Worm (Caenorhabditis elegans) whole organism, midembryonic: ENCODE data around the gene F38B2.3.
A peak's percentile ranks its signal among the peaks of the same experiment; 100 is the strongest.

Experiments used
- T22C8.4 ChIP-seq: fragments of 200-800 bp; sonication (Bioruptor generic); IDR thresholded peaks from 2 replicates; pipeline ENCODE4 v1.3.6; 2022; ENCODE audit warnings: missing genetic modification characterization, missing compliant biosample characterization
- cog-1 ChIP-seq: sonication (generic microtip); optimal IDR thresholded peaks from 2 replicates; lab custom pipeline; 2016; ENCODE audit warnings: missing genetic modification characterization, missing compliant biosample characterization
- flt-1 ChIP-seq: fragments of 200-800 bp; sonication (Bioruptor generic); IDR thresholded peaks from 2 replicates; pipeline ENCODE4 v1.3.6; 2022; ENCODE audit warnings: missing genetic modification characterization, missing compliant biosample characterization
- klf-2 ChIP-seq: fragments of 200-800 bp; sonication (Bioruptor generic); conservative IDR thresholded peaks from 2 replicates; pipeline ENCODE4 v1.3.6; 2022; ENCODE audit warnings: missing genetic modification reagents, missing genetic modification characterization, missing compliant biosample characterization
- med-1 ChIP-seq: sonication (generic microtip); optimal IDR thresholded peaks from 2 replicates; lab custom pipeline; 2017; ENCODE audit warnings: missing genetic modification characterization, mild to moderate bottlenecking, missing compliant biosample characterization, antibody characterized with exemption, missing genetic modification reagents; ENCODE audit not compliant: insufficient read depth
- ref-1 ChIP-seq: fragments of 200-800 bp; sonication (Bioruptor generic); conservative IDR thresholded peaks from 2 replicates; pipeline ENCODE4 v1.3.6; 2022; ENCODE audit warnings: missing genetic modification reagents, missing genetic modification characterization, missing compliant biosample characterization
- tab-1 ChIP-seq: fragments of 200-800 bp; sonication (Bioruptor generic); IDR thresholded peaks from 2 replicates; pipeline ENCODE4 v1.3.6; 2022; ENCODE audit warnings: missing genetic modification characterization, missing compliant biosample characterization
- ztf-23 ChIP-seq: fragments of 200-800 bp; sonication (Bioruptor generic); IDR thresholded peaks from 2 replicates; pipeline ENCODE4 v1.3.6; 2022; ENCODE audit warnings: missing genetic modification reagents, missing genetic modification characterization, missing compliant biosample characterization
- ztf-29 ChIP-seq: fragments of 200-800 bp; sonication (Bioruptor generic); IDR thresholded peaks from 2 replicates; pipeline ENCODE4 v1.3.6; 2022; ENCODE audit warnings: missing genetic modification reagents, missing genetic modification characterization, missing compliant biosample characterization

Gene F38B2.3

DNA sequence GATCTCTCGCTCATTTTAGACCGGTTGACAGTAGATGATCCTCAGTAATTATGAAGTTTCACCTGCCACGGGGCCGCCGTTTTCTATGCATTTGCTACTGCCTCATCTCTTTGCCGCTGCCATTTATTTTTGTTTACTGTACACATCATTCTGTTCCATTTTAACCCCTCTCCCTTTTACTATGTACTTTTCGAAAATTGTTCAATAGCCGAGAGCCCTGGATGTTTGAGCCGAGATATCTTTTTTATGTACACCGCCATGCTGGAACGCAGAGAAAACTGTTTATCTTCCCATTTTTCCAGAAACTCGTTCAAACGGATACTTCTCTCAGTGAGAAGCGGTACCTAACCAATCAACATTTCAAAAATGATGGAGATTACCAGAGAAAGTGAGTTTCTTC lies 15.3 kb downstream of the F38B2.3 start, which contains the start of gene ifa-1:
TSS of gene ifa-1 (plus strand) at position 301 of the 400 bp plus-strand sequence.
- TF ChIP-seq ztf-29 (GFP tag; lab: Robert Waterston, UW) (no peak), flt-1 (GFP tag; lab: Robert Waterston, UW) (no peak), cog-1 (tag; lab: Kevin White, UChicago) (no peak), med-1 (GFP tag; lab: Kevin White, UChicago) (no peak), ref-1 (GFP tag; lab: Robert Waterston, UW) (no peak), klf-2 (GFP tag; lab: Robert Waterston, UW) (no peak), tab-1 (GFP tag; lab: Robert Waterston, UW) (no peak), ztf-23 (no peak), T22C8.4 (GFP tag; lab: Robert Waterston, UW) (no peak)

DNA sequence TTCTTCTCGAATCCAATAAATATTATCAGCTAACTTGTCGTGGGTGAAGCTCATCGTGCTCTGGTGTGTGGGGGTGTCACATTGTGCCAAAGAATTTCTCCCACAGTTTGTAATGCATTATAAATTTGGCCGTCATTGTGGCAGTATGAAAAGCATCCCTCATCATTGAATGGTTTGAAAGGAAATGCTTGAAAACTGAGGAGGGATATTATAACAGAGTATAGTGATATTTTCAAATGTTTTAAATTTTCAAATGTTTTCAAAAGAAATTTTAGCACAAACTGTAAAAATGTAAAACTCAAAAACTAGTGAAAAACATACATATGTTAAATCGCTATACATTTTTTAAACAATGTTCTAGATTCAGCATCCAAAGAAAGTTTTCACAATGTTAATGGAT lies 17.2 kb downstream of the F38B2.3 start, which contains the start of gene C03A3.3:
TSS of gene C03A3.3 (minus strand) at position 101 of the 400 bp plus-strand sequence.
- no peak for TF ChIP-seq klf-2 (GFP tag; lab: Robert Waterston, UW)
- no peak for TF ChIP-seq med-1 (GFP tag; lab: Kevin White, UChicago)
- no peak for TF ChIP-seq ztf-29 (GFP tag; lab: Robert Waterston, UW)
- TF ChIP-seq T22C8.4 (GFP tag; lab: Robert Waterston, UW) = no peak
- no peak for TF ChIP-seq ztf-23
- TF ChIP-seq flt-1 (GFP tag; lab: Robert Waterston, UW) = no peak
- TF ChIP-seq cog-1 (tag; lab: Kevin White, UChicago) = no peak
- no peak for TF ChIP-seq ref-1 (GFP tag; lab: Robert Waterston, UW)
- no peak for TF ChIP-seq tab-1 (GFP tag; lab: Robert Waterston, UW)

DNA sequence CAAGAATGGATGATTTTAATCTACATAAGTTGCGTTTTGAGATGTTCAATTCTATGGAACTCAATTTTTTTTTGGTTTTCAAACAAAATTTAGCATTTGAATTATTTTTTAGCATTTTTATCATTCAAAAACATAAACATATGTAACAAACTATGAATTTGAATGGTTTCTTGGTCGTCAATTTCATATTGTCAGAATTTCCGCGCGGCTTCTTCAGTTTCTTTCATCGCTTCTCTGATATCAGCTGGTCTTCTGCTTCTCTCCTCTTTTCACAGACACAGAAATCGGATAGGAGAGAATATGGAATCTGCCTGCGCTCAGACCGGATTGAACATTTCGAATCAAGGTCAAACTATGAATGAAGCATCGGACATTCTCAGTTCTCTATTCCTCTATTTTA lies 19.4 kb downstream of the F38B2.3 start, which contains the start of gene C03A3.9:
TSS of gene C03A3.9 (plus strand) at position 301 of the 400 bp plus-strand sequence.
- TF ChIP-seq ztf-23 = no peak
- no peak for TF ChIP-seq med-1 (GFP tag; lab: Kevin White, UChicago)
- no peak for TF ChIP-seq tab-1 (GFP tag; lab: Robert Waterston, UW)
- TF ChIP-seq klf-2 (GFP tag; lab: Robert Waterston, UW) = no peak
- TF ChIP-seq T22C8.4 (GFP tag; lab: Robert Waterston, UW) = no peak
- no peak for TF ChIP-seq ztf-29 (GFP tag; lab: Robert Waterston, UW)
- no peak for TF ChIP-seq cog-1 (tag; lab: Kevin White, UChicago)
- no peak for TF ChIP-seq flt-1 (GFP tag; lab: Robert Waterston, UW)
- TF ChIP-seq ref-1 (GFP tag; lab: Robert Waterston, UW) = no peak

DNA sequence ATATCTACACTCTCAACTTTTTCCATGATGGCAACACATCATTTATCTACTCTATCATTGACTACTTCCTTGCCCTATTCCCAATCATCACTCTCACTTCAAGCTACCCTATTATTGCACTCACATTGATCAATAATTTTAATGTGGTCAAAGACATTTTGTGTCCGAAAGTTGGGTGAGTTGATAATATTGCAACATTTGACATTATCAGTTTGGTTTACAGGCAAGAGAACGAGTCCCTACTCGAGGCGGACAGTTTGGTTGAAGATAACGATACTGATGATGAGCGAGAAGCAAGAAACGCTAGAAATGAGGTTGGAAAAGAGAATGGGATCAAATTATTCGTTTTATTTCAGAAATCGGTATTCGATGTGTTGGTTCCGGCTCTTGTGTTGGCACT lies 21.4 kb downstream of the F38B2.3 start:
- TF ChIP-seq ztf-29 (GFP tag; lab: Robert Waterston, UW) (no peak), cog-1 (tag; lab: Kevin White, UChicago) (no peak), flt-1 (GFP tag; lab: Robert Waterston, UW) (no peak), med-1 (GFP tag; lab: Kevin White, UChicago) (no peak), ref-1 (GFP tag; lab: Robert Waterston, UW) (no peak), klf-2 (GFP tag; lab: Robert Waterston, UW) (no peak), T22C8.4 (GFP tag; lab: Robert Waterston, UW) (no peak), ztf-23 (no peak), tab-1 (GFP tag; lab: Robert Waterston, UW) (no peak)

DNA sequence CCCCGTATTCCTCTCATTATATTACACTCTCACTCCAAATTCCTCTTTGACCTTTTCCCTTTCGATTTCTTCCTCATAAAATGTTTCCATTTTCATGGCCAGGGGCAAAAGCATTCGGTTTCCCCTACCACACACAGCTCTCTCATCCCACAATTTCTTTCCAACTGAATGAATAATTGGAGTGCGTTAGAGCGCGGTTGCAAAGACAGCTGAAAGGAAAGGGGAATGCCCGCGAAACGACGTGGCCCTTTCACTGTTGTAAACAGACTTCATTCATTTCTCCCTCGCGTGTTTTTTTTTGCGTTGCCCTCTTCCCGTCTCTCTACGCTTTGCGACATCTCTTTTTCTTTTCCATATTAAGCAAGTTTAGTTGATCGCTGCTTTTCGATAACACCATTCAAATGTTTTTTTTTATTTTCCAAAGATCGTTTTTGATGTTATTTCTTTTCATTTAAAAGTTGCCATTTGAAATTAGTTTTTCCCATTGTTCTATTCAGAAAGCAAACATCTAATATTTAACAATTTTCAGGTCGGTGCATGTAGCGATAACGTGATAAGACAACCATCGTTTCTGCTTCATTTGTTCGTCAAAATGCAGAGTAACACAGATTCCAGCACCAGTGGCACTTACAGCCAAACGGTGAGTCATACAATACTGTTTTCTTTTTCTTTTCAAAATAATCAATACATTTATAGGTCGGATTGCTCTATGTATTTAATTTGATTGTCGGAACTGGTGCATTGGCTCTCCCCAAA lies 23.6 kb downstream of the F38B2.3 start, which contains the start of gene C03A3.2:
TSS of gene C03A3.2 (plus strand) at position 530 of the 756 bp plus-strand sequence.
- TF ChIP-seq flt-1 (GFP tag; lab: Robert Waterston, UW) = peak; percentile 70; the same call in 1 of the 2 replicates
- TF ChIP-seq T22C8.4 (GFP tag; lab: Robert Waterston, UW) = no peak
- TF ChIP-seq ztf-29 (GFP tag; lab: Robert Waterston, UW) = no peak
- TF ChIP-seq ztf-23 = peak; percentile 70
- TF ChIP-seq med-1 (GFP tag; lab: Kevin White, UChicago) = no peak
- TF ChIP-seq tab-1 (GFP tag; lab: Robert Waterston, UW) = no peak
- TF ChIP-seq ref-1 (GFP tag; lab: Robert Waterston, UW) = no peak
- TF ChIP-seq klf-2 (GFP tag; lab: Robert Waterston, UW) = no peak
- TF ChIP-seq cog-1 (tag; lab: Kevin White, UChicago) = peak; percentile 29

DNA sequence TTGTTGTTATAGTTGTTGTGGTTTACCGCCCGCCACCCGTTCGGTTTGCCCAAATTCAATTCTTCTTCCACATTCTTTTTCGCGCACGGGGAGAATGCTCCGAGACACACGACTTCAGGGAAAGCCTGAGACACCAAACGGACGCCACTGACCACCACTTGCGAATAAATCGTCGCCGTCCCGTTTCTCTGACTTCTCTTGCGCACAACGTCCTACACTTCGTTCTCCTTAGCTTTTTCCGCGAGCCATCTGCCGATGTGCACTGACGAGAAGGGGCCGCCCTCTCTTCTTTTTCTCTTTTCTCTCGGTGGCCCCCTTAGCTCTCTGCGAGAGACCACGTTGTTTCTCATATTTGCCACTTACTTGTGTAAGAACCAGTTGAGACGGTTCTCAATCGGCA lies 29.1 kb downstream of the F38B2.3 start, which contains the start of gene C03A3.1:
TSS of gene C03A3.1 (plus strand) at position 291 of the 400 bp plus-strand sequence.
- no peak for TF ChIP-seq tab-1 (GFP tag; lab: Robert Waterston, UW)
- TF ChIP-seq ztf-29 (GFP tag; lab: Robert Waterston, UW) = no peak
- TF ChIP-seq ztf-23 = no peak
- TF ChIP-seq T22C8.4 (GFP tag; lab: Robert Waterston, UW) = no peak
- no peak for TF ChIP-seq klf-2 (GFP tag; lab: Robert Waterston, UW)
- TF ChIP-seq ref-1 (GFP tag; lab: Robert Waterston, UW) = no peak
- no peak for TF ChIP-seq flt-1 (GFP tag; lab: Robert Waterston, UW)
- no peak for TF ChIP-seq cog-1 (tag; lab: Kevin White, UChicago)
- no peak for TF ChIP-seq med-1 (GFP tag; lab: Kevin White, UChicago)

DNA sequence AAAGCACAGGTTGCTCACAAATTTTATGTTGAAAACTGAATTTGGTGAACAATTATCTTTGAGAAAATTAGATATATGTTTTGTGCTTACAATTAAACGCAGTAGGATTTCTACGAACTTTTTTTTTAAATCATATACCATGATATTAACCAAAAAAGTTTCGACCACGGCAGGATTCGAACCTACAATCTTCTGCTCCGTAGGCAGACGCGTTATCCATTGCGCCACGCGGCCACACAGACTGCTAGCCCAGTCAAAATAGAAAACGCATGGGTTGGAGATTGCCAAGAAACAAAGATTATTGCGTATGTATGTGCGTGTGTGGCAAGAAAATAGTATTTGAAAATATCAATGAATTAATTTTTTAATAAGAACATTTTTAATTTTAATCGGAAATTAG lies 33.7 kb downstream of the F38B2.3 start:
- TF ChIP-seq flt-1 (GFP tag; lab: Robert Waterston, UW) = peak; percentile 89
- TF ChIP-seq ztf-29 (GFP tag; lab: Robert Waterston, UW) = 0 out of 2 replicates have a peak, but pooled peaks have one; percentile 45
- peak; percentile 23 for TF ChIP-seq med-1 (GFP tag; lab: Kevin White, UChicago)
- TF ChIP-seq klf-2 (GFP tag; lab: Robert Waterston, UW) = peak; percentile 44; the same call in 1 of the 2 replicates
- peak; percentile 80 for TF ChIP-seq ztf-23
- TF ChIP-seq tab-1 (GFP tag; lab: Robert Waterston, UW) = peak; percentile 73; the same call in 1 of the 2 replicates
- TF ChIP-seq T22C8.4 (GFP tag; lab: Robert Waterston, UW) = peak; percentile 27; the same call in 1 of the 2 replicates
- TF ChIP-seq ref-1 (GFP tag; lab: Robert Waterston, UW) = peak; percentile 70
- peak; percentile 45 for TF ChIP-seq cog-1 (tag; lab: Kevin White, UChicago)

DNA sequence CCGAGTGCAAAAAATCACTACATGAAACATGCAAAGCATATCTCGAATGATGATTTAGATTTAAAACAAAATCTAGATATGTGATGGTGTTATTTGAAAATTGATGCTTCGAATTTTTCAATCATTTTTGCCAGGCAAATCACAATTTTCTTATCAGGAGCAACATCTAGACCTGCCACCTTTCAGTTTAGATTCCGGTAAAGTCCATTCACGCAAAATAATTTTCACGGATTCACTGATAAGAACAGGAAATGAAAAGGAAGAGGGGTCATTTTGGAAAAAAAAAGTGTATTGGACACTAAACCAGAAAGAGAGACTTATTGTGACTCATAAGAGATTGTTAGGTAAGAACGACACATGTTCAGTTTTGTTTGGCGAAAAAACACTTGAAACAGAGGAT lies 34.2 kb downstream of the F38B2.3 start:
- no peak for TF ChIP-seq T22C8.4 (GFP tag; lab: Robert Waterston, UW)
- no peak for TF ChIP-seq ref-1 (GFP tag; lab: Robert Waterston, UW)
- no peak for TF ChIP-seq ztf-23
- TF ChIP-seq cog-1 (tag; lab: Kevin White, UChicago) = no peak
- no peak for TF ChIP-seq tab-1 (GFP tag; lab: Robert Waterston, UW)
- no peak for TF ChIP-seq klf-2 (GFP tag; lab: Robert Waterston, UW)
- TF ChIP-seq ztf-29 (GFP tag; lab: Robert Waterston, UW) = no peak
- no peak for TF ChIP-seq med-1 (GFP tag; lab: Kevin White, UChicago)
- no peak for TF ChIP-seq flt-1 (GFP tag; lab: Robert Waterston, UW)
